Fruit fly (Drosophila melanogaster) whole organism, wandering third instar larva: ENCODE measurements around the gene CG32195.

Source experiments
- Abd-B ChIP-seq: fragments of >200 bp; optimal IDR thresholded peaks from 2 replicates; lab custom pipeline; 2017; ENCODE audit warnings: missing biosample characterization, missing genetic modification characterization
- CG32264 ChIP-seq: fragments of 200-800 bp; sonication (Bioruptor generic); optimal IDR thresholded peaks from 2 replicates; lab custom pipeline; 2016; ENCODE audit warnings: missing biosample characterization, missing genetic modification characterization
- CG9705 ChIP-seq: fragments of 200-800 bp; sonication (Bioruptor generic); optimal IDR thresholded peaks from 2 replicates; lab custom pipeline; 2018; ENCODE audit warnings: missing biosample characterization, mild to moderate bottlenecking, missing genetic modification characterization
- CrebA ChIP-seq: fragments of 200-800 bp; sonication (Bioruptor generic); optimal IDR thresholded peaks from 2 replicates; lab custom pipeline; 2016; ENCODE audit warnings: missing biosample characterization, mild to moderate bottlenecking, missing genetic modification characterization, borderline replicate concordance
- Dfd ChIP-seq: fragments of >200 bp; optimal IDR thresholded peaks from 2 replicates; lab custom pipeline; 2017; ENCODE audit warnings: missing biosample characterization, missing genetic modification characterization
- Dif ChIP-seq: fragments of 200-275, 200-300 bp; sonication (Bioruptor generic); optimal IDR thresholded peaks from 2 replicates; lab custom pipeline; 2018; ENCODE audit warnings: missing biosample characterization, missing genetic modification characterization; ENCODE audit not compliant: partially characterized antibody
- GATAd ChIP-seq: sonication (Bioruptor generic); optimal IDR thresholded peaks from 2 replicates; lab custom pipeline; 2016; ENCODE audit warnings: missing biosample characterization, missing genetic modification characterization
- HLH106 ChIP-seq: fragments of 200-800 bp; optimal IDR thresholded peaks from 3 replicates; lab custom pipeline; 2019; ENCODE audit warnings: missing biosample characterization, mild to moderate bottlenecking, missing genetic modification characterization, moderate library complexity
- Hnf4 ChIP-seq: fragments of 200-800 bp; sonication (Bioruptor generic); optimal IDR thresholded peaks from 2 replicates; lab custom pipeline; 2016; ENCODE audit warnings: missing biosample characterization, mild to moderate bottlenecking, missing genetic modification characterization
- Hr78 ChIP-seq: fragments of >200 bp; optimal IDR thresholded peaks from 2 replicates; lab custom pipeline; 2017; ENCODE audit warnings: missing biosample characterization, missing genetic modification characterization
- Hr83 ChIP-seq: fragments of 200-300 bp; sonication (Bioruptor generic); optimal IDR thresholded peaks from 2 replicates; lab custom pipeline; 2016; ENCODE audit warnings: missing biosample characterization, mild to moderate bottlenecking, missing genetic modification characterization, moderate library complexity; ENCODE audit not compliant: poor library complexity, severe bottlenecking
- Jra ChIP-seq: sonication (Bioruptor generic); optimal IDR thresholded peaks from 2 replicates; lab custom pipeline; 2016; ENCODE audit warnings: missing biosample characterization, missing genetic modification characterization
- Mio ChIP-seq: sonication (Bioruptor generic); optimal IDR thresholded peaks from 2 replicates; lab custom pipeline; 2016; ENCODE audit warnings: missing biosample characterization, missing genetic modification characterization
- Myc ChIP-seq: fragments of >200 bp; optimal IDR thresholded peaks from 2 replicates; lab custom pipeline; 2017
- N ChIP-seq: fragments of >200 bp; optimal IDR thresholded peaks from 2 replicates; lab custom pipeline; 2018; ENCODE audit warnings: missing biosample characterization, missing external identifiers, missing genetic modification characterization
- OdsH ChIP-seq: fragments of 200-800 bp; sonication (Bioruptor generic); optimal IDR thresholded peaks from 2 replicates; lab custom pipeline; 2016; ENCODE audit warnings: missing biosample characterization, mild to moderate bottlenecking, missing genetic modification characterization
- Rel ChIP-seq, 2 experiments: fragments of 200-800 bp; sonication (Bioruptor generic) in 1 of 2; optimal IDR thresholded peaks; 2 replicates in 1 of 2; 3 replicates in 1 of 2; lab custom pipeline; 2016 to 2019; ENCODE audit warnings: mild to moderate bottlenecking in 2 of 2, missing biosample characterization in 2 of 2, missing genetic modification characterization in 2 of 2, moderate library complexity in 1 of 2
- Sp1 ChIP-seq: fragments of 200-800 bp; sonication (Bioruptor generic); optimal IDR thresholded peaks from 3 replicates; lab custom pipeline; 2019; ENCODE audit warnings: missing biosample characterization, mild to moderate bottlenecking, missing genetic modification characterization, moderate library complexity
- Vsx2 ChIP-seq: fragments of 200-300, 225-300 bp; sonication (Bioruptor generic); optimal IDR thresholded peaks from 2 replicates; lab custom pipeline; 2018; ENCODE audit warnings: missing biosample characterization, missing genetic modification characterization; ENCODE audit not compliant: partially characterized antibody
- br ChIP-seq: fragments of 200-800 bp; sonication (Bioruptor generic); optimal IDR thresholded peaks from 2 replicates; lab custom pipeline; 2016; ENCODE audit warnings: missing biosample characterization, missing genetic modification characterization
- brk ChIP-seq: fragments of 200-800 bp; sonication (Bioruptor generic); optimal IDR thresholded peaks from 2 replicates; lab custom pipeline; 2016; ENCODE audit warnings: missing biosample characterization, mild to moderate bottlenecking, missing genetic modification characterization
- dl ChIP-seq, 2 experiments: fragments of 175-275, 200-275 bp in 1 of 2; fragments of 200-275 bp in 1 of 2; sonication (Bioruptor generic); optimal IDR thresholded peaks; lab custom pipeline; 2018; ENCODE audit warnings: mild to moderate bottlenecking in 2 of 2, missing biosample characterization in 2 of 2, missing genetic modification characterization in 2 of 2, moderate library complexity in 2 of 2; ENCODE audit not compliant: partially characterized antibody in 2 of 2, insufficient read depth in 1 of 2
- dmrt93B ChIP-seq: fragments of 200-800 bp; sonication (Bioruptor generic); optimal IDR thresholded peaks from 2 replicates; lab custom pipeline; 2018; ENCODE audit warnings: missing biosample characterization, mild to moderate bottlenecking, missing genetic modification characterization
- dsf ChIP-seq: sonication (Bioruptor generic); optimal IDR thresholded peaks from 2 replicates; lab custom pipeline; 2016; ENCODE audit warnings: missing biosample characterization, missing genetic modification characterization, borderline replicate concordance
- ey ChIP-seq: fragments of 200-800 bp; sonication (Bioruptor generic); optimal IDR thresholded peaks from 2 replicates; lab custom pipeline; 2016; ENCODE audit warnings: missing biosample characterization, missing genetic modification characterization
- foxo ChIP-seq, 2 experiments: fragments of 200-800 bp; sonication (Bioruptor generic); optimal IDR thresholded peaks; 2 replicates in 1 of 2; 3 replicates in 1 of 2; lab custom pipeline; 2016 to 2017; ENCODE audit warnings: missing biosample characterization in 2 of 2, missing genetic modification characterization in 2 of 2
- fru ChIP-seq: fragments of 200-800 bp; sonication (Bioruptor generic); optimal IDR thresholded peaks from 3 replicates; lab custom pipeline; 2016; ENCODE audit warnings: missing biosample characterization, mild to moderate bottlenecking, missing genetic modification characterization
- h ChIP-seq: fragments of 200-800 bp; sonication (Bioruptor generic); optimal IDR thresholded peaks from 3 replicates; lab custom pipeline; 2016; ENCODE audit warnings: missing biosample characterization, mild to moderate bottlenecking, missing genetic modification characterization
- jim ChIP-seq: fragments of 175-275, 200-325 bp; sonication (Bioruptor generic); optimal IDR thresholded peaks from 2 replicates; lab custom pipeline; 2016; ENCODE audit warnings: missing biosample characterization, mild to moderate bottlenecking, missing genetic modification characterization
- lola ChIP-seq: fragments of >200 bp; optimal IDR thresholded peaks from 2 replicates; lab custom pipeline; 2017; ENCODE audit warnings: missing biosample characterization, missing genetic modification characterization
- pan ChIP-seq: fragments of >200 bp; optimal IDR thresholded peaks from 2 replicates; lab custom pipeline; 2017
- psq ChIP-seq: fragments of 200-800 bp; sonication (Bioruptor generic); optimal IDR thresholded peaks from 3 replicates; lab custom pipeline; 2017; ENCODE audit warnings: missing biosample characterization, mild to moderate bottlenecking, missing genetic modification characterization, moderate library complexity
- rgr ChIP-seq: fragments of 200-800 bp; sonication (Bioruptor generic); optimal IDR thresholded peaks from 3 replicates; lab custom pipeline; 2016; ENCODE audit warnings: missing biosample characterization, mild to moderate bottlenecking, missing genetic modification characterization
- sage ChIP-seq: fragments of 200-800 bp; sonication (Bioruptor generic); optimal IDR thresholded peaks from 2 replicates; lab custom pipeline; 2016; ENCODE audit warnings: missing biosample characterization, mild to moderate bottlenecking, missing genetic modification characterization
- sv ChIP-seq: fragments of 200-800 bp; sonication (Bioruptor generic); optimal IDR thresholded peaks from 3 replicates; lab custom pipeline; 2016; ENCODE audit warnings: missing biosample characterization, missing genetic modification characterization
- tai ChIP-seq: sonication (Bioruptor generic); optimal IDR thresholded peaks from 2 replicates; lab custom pipeline; 2016; ENCODE audit warnings: missing biosample characterization, missing genetic modification characterization
- usp ChIP-seq: fragments of >200 bp; optimal IDR thresholded peaks from 2 replicates; lab custom pipeline; 2017; ENCODE audit warnings: missing biosample characterization, missing genetic modification characterization
- woc ChIP-seq: sonication (Bioruptor generic); optimal IDR thresholded peaks from 2 replicates; lab custom pipeline; 2016; ENCODE audit warnings: missing biosample characterization, mild to moderate bottlenecking, missing genetic modification characterization

CG32195 gene

DNA sequence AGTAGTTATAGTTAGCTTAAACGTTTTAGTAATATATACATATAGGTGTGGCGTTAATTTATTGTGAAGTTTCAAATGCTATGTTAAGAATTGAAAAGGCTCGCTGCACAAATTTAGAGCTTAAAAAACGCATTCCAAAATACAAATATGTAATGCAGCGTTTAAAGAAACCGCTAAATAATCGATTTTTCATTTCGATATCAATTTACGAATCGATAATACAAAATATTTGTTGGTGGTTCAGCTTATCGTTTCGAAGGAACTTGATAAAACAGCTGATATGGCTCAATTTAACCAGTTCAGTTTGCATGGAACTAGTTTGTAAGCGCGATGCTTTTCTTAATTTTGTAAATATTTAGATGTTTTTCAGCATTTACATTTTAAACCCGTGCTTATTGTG is at the start of gene CG32195, which contains the start of gene CG7341:
Gene CG32195 (plus strand): TSS at position 291 of the 400 bp plus-strand sequence.
Gene CG7341 (plus strand): TSS at position 291 of the 400 bp plus-strand sequence.
- no peak for TF ChIP-seq Myc (lab: Kevin White, UChicago)
- TF ChIP-seq dmrt93B = no peak
- no peak for TF ChIP-seq brk
- TF ChIP-seq dl (GFP tag; optimal IDR thresholded peaks at IDR 0.05; lab: Kevin White, UChicago; ENCODE audit: insufficient read depth in 1 of 2, partially characterized antibody in 2 of 2) = no peak
- TF ChIP-seq br (GFP tag; lab: Kevin White, UChicago) = no peak
- TF ChIP-seq GATAd (GFP tag; lab: Kevin White, UChicago) = no peak
- peak; percentile 42 for TF ChIP-seq sage
- TF ChIP-seq foxo (GFP tag; optimal IDR thresholded peaks at IDR 0.05; lab: Kevin White, UChicago) = peak in 1 of 2 experiments; percentile 28
- TF ChIP-seq CG9705 (GFP tag; lab: Kevin White, UChicago) = no peak
- TF ChIP-seq jim (GFP tag; lab: Kevin White, UChicago) = no peak

DNA sequence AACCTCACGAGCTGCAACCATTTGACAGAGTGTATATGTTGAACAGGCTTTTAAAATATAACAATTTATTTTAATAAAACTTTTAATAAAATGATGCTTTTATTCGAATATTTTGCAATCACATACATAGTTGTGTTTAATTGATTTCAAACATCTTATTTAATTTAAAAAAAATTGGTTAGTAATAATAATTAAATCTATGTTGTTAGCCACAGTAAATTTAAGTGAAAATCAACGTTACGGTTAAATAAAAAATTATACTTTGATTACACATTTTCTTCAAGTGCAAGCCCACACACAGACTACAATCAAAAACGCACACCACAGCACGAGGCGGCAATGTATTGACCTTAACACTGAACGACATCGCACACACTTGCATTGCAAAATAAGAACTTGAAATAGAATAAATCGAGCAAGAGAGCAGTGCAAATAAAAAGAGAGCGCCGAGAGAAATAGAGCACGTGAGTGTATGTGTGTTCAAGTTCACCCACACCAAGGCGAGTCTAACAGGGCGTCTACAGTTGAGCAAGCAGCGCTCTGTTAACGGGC is 49.7 kb upstream of the CG32195 start:
- TF ChIP-seq Sp1 (GFP tag; lab: Kevin White, UChicago) (peak; percentile 66), Dif (GFP tag; lab: Kevin White, UChicago) (peak; percentile 94), tai (peak; percentile 52), Hr83 (GFP tag; lab: Kevin White, UChicago) (peak; percentile 65), N (peak; percentile 92), CrebA (GFP tag; lab: Kevin White, UChicago) (peak; percentile 76), Dfd (GFP tag; lab: Kevin White, UChicago) (no peak), psq (GFP tag; lab: Kevin White, UChicago) (peak; percentile 57), OdsH (GFP tag; lab: Kevin White, UChicago) (peak; percentile 55), GATAd (GFP tag; lab: Kevin White, UChicago) (no peak), br (GFP tag; lab: Kevin White, UChicago) (peak; percentile 47), Myc (lab: Kevin White, UChicago) (no peak), Hr78 (GFP tag; lab: Kevin White, UChicago) (peak; percentile 40), usp (GFP tag; lab: Kevin White, UChicago) (no peak), Hnf4 (GFP tag; lab: Kevin White, UChicago) (peak; percentile 73), CG32264 (GFP tag; lab: Kevin White, UChicago) (peak; percentile 5), dmrt93B (peak; percentile 45), Vsx2 (GFP tag; lab: Kevin White, UChicago) (no peak), rgr (GFP tag; lab: Kevin White, UChicago) (peak; percentile 68), sage (peak; percentile 51), h (GFP tag; lab: Kevin White, UChicago) (peak; percentile 65), dsf (no peak), Abd-B (GFP tag; lab: Kevin White, UChicago) (no peak), brk (peak; percentile 33), Rel (GFP tag; optimal IDR thresholded peaks at IDR 0.05; lab: Kevin White, UChicago) (peak; percentile 62), Rel (tag; optimal IDR thresholded peaks at IDR 0.05; lab: Kevin White, UChicago) (peak; percentile 3), Mio (no peak), ey (GFP tag; lab: Kevin White, UChicago) (peak; percentile 35), woc (GFP tag; lab: Kevin White, UChicago) (peak; percentile 56), CG9705 (GFP tag; lab: Kevin White, UChicago) (no peak), Jra (peak; percentile 33), jim (GFP tag; lab: Kevin White, UChicago) (peak; percentile 4), foxo (GFP tag; optimal IDR thresholded peaks at IDR 0.05; lab: Kevin White, UChicago) (peak in 1 of 2 experiments; percentile 71), HLH106 (tag; lab: Kevin White, UChicago) (peak; percentile 70), pan (lab: Kevin White, UChicago) (no peak), sv (GFP tag; lab: Kevin White, UChicago) (no peak), fru (GFP tag; lab: Kevin White, UChicago) (peak; percentile 48), lola (GFP tag; lab: Kevin White, UChicago) (no peak), dl (GFP tag; optimal IDR thresholded peaks at IDR 0.05; lab: Kevin White, UChicago; ENCODE audit: insufficient read depth in 1 of 2, partially characterized antibody in 2 of 2) (peak; percentile 87 to 90)
